Worm (Caenorhabditis elegans): ENCODE results near the gene C43G2.3.

Gene C43G2.3

ce11 chrIV:6577914-6578313, at the start of gene C43G2.3:
C43G2.3 (plus strand) TSS chrIV:6578214.
- no peak for TF ChIP-seq unc-62 (GFP tag; optimal IDR thresholded peaks at IDR 0.05)

ce11 chrIV:6529832-6530231, 48.2 kb upstream of the C43G2.3 start:
- no peak for TF ChIP-seq unc-62 (GFP tag; optimal IDR thresholded peaks at IDR 0.05)

DNA sequence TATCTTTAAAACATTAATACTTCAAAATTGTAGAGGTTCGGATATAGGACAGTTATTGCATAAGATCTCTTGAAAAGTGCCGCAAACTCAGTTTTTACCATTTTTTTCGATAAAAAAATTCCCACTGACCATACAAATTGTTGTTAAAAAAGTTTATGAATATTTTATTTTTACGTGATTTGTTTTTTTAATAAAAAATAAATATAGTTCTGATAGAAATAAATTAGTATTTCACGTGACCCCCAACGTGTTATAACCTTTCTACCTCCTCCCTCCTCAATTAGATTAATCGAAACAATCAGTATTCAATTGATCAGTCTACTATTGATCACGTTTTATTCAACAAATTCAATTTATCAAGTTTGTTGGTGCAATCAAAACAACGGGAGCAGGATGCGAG, 46.6 kb upstream of the C43G2.3 start, which contains the start of gene C01G5.4:
TSS of gene C01G5.4 (plus strand) at position 301 of the 400 bp plus-strand sequence.
- no peak for TF ChIP-seq unc-62 (GFP tag; optimal IDR thresholded peaks at IDR 0.05)

ce11 chrIV:6535908-6536307, 42.1 kb upstream of the C43G2.3 start, which contains the start of gene C01G5.3:
C01G5.3 (plus strand) TSS chrIV:6536208.
- TF ChIP-seq unc-62 (GFP tag; optimal IDR thresholded peaks at IDR 0.05): no peak

ce11 chrIV:6541435-6541834, 36.6 kb upstream of the C43G2.3 start, which contains the start of gene C01G5.25:
C01G5.25 (plus strand) TSS chrIV:6541684.
- TF ChIP-seq unc-62 (GFP tag; optimal IDR thresholded peaks at IDR 0.05): no peak

DNA sequence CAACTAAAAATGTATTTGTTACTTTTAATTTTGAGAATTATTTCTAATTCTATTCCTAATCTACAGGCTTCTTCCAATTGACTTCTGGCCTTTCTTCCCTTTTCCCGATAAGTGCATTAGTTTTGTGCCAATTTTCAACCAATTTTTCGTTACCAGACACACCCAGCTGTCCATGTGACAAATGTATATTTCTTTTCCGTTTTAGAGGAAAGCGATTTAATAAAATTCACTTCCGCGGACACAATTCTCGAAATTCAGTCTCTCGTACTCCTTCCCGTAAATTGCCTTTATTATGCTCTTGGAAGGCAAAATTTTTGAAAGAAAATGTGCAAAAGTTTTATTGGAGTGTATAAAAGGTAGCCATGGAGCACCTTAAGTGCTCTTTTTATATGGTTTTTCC, 35.1 kb upstream of the C43G2.3 start:
- TF ChIP-seq unc-62 (GFP tag; optimal IDR thresholded peaks at IDR 0.05): no peak

- TF ChIP-seq unc-62 (GFP tag; optimal IDR thresholded peaks at IDR 0.05): no peak
These were observed 30.6 kb upstream of the C43G2.3 start for ce11 chrIV:6547397-6547796.

ce11 chrIV:6548609-6549008, 29.4 kb upstream of the C43G2.3 start, which contains the start of gene fan-1:
fan-1 (plus strand) TSS chrIV:6548686.
- TF ChIP-seq unc-62 (GFP tag; optimal IDR thresholded peaks at IDR 0.05): no peak

- TF ChIP-seq unc-62 (GFP tag; optimal IDR thresholded peaks at IDR 0.05): no peak
These were observed 26.0 kb upstream of the C43G2.3 start for ce11 chrIV:6552036-6552435.

ce11 chrIV:6554865-6555264, 23.1 kb upstream of the C43G2.3 start:
- no peak for TF ChIP-seq unc-62 (GFP tag; optimal IDR thresholded peaks at IDR 0.05)

DNA sequence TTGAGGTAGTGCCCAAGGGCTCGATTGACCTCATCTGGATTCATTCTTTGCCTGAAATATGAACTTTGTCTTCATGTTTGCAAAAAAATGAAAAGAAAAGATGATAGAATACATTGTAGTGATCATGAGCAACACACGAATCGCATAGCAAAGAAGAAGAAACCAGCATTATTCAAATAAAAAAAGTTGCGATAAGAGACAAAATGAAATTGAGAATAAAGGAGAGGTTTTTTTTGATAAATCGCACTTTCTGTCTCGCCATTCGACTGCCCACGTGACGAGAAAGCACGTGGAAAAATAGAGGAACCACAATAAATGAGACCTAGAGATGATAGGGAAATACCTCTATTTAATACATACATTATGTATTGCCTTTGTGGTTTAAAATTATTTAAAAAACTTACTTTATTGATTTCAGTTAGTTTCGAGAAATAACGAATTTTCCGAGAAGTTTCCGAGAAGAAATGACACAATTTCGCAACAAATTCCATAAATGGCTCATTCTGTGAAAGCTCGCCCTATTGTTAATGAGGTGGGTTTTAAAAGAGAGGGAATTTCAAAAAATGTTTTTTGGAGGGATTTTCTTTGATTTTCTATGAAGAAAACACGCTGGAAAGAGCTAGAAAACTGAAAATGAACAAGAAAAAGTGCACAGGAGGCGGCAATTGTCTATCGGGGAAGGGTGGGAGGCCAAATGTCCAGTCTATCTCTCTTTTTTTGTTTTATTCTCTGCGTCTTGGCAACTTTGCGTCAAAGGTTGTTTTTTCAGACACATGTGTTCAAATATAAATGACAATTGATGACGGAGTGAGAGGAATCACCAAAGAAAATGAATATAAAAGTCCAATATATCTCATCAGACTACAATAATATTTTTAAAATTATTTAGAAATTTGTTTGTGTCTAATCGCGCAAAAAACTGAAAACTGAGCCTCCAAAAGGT, 22.4 kb upstream of the C43G2.3 start, which contains the start of gene paqr-1:
TSS of gene paqr-1 (minus strand) at position 51 of the 943 bp plus-strand sequence.
- TF ChIP-seq unc-62 (GFP tag; optimal IDR thresholded peaks at IDR 0.05): no peak

- no peak for TF ChIP-seq unc-62 (GFP tag; optimal IDR thresholded peaks at IDR 0.05)
These were observed 21.2 kb upstream of the C43G2.3 start, which contains the start of gene try-3 for ce11 chrIV:6556624-6557368. try-3 (plus strand) TSS chrIV:6557155.

ce11 chrIV:6560434-6560833, 17.6 kb upstream of the C43G2.3 start, which contains the start of gene best-9:
best-9 (plus strand) TSS chrIV:6560734.
- TF ChIP-seq unc-62 (GFP tag; optimal IDR thresholded peaks at IDR 0.05): no peak

ce11 chrIV:6562039-6562438, 16.0 kb upstream of the C43G2.3 start:
- TF ChIP-seq unc-62 (GFP tag; optimal IDR thresholded peaks at IDR 0.05): no peak

DNA sequence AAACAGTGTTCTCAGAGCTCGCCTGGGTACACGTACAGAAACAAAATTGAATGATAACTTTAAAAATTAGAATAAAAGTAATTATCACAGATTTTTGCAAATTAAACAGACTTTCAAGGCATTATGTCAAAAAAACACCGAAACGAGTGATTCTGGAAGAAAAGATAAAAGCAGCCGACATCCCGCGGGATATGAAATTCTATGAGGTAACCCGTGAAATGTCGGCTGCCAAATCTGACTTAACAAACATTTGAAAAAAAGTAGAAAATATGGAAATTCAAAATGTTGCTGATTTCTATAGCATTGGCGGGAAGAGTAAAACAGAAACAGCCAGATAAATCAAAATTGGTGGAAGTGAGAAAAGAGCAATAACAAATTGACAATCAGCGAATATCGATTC, 12.4 kb upstream of the C43G2.3 start:
- no peak for TF ChIP-seq unc-62 (GFP tag; optimal IDR thresholded peaks at IDR 0.05)

DNA sequence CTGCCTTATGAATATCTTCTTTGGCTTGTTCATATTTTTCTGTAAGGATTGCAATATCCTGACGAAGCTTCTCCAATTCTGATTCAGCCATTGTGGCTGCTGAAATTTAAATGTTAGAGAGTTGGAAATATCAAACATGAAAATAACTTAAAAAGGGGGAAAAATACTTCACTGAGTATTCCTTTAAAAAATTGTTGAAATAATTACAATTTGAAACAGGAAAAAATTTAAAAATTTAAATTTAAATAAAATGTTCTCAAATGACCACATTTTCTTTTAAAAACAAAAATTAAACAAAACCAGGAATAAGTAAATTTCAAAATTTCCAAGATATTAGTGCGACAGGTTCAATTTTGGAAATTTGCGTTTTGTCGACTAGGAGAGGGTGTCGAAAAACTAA, 5.8 kb upstream of the C43G2.3 start, which contains the start of gene bicd-1:
TSS of gene bicd-1 (minus strand) at position 101 of the 400 bp plus-strand sequence.
- no peak for TF ChIP-seq unc-62 (GFP tag; optimal IDR thresholded peaks at IDR 0.05)

All from whole organism, dauer.